Worm (Caenorhabditis elegans): ENCODE data around the gene rol-8.

- no peak for TF ChIP-seq M03D4.4 (tag; optimal IDR thresholded peaks at IDR 0.05)
- TF ChIP-seq nhr-28 (tag; optimal IDR thresholded peaks at IDR 0.05) = no peak
- TF ChIP-seq unc-39 (tag; optimal IDR thresholded peaks at IDR 0.05) = no peak
Observed at ce11 chrII:7583555-7583954, 39.6 kb downstream of the rol-8 start, which contains the start of gene mks-3.
